Worm (Caenorhabditis elegans): ENCODE measurements around the gene F08H9.3.

DNA sequence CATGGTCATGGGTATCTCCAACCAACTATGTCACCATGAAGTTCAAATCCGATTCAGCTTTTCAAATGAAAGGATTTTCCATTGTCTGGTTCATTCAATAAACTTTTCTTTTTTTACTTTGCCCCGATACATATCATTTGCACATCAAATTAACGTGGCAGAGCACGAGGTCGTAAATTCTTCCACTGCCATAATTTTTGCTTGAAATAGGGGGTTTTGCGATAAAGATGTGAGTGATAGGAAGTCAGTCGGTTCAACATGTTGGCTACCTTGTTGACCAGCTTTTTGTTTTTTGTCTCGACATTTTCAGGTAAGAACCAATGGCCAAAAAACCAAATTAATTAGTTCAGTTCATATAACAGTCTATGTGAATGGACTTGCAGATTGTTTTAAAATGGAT is 13.5 kb upstream of the F08H9.3 start, which contains the start of gene clec-54:
- no peak for TF ChIP-seq him-1 (tag; optimal IDR thresholded peaks at IDR 0.05)
- no peak for TF ChIP-seq W03F9.2 (tag; optimal IDR thresholded peaks at IDR 0.05)
- no peak for TF ChIP-seq dao-5 (tag; optimal IDR thresholded peaks at IDR 0.05)
